Fruit fly (Drosophila melanogaster) whole organism, prepupa: ENCODE data around the gene GatB.

Source experiments
- CG10631 ChIP-seq: fragments of 200-800 bp; sonication (Bioruptor generic); optimal IDR thresholded peaks from 2 replicates; lab custom pipeline; 2016; ENCODE audit warnings: missing biosample characterization, missing genetic modification characterization
- CG11762 ChIP-seq: fragments of 200-800 bp; sonication (Bioruptor generic); optimal IDR thresholded peaks from 3 replicates; lab custom pipeline; 2016; ENCODE audit warnings: missing biosample characterization, missing genetic modification characterization; ENCODE audit not compliant: insufficient read depth
- CG3032 ChIP-seq: fragments of 200-800 bp; optimal IDR thresholded peaks from 2 replicates; lab custom pipeline; 2019; ENCODE audit warnings: missing biosample characterization, mild to moderate bottlenecking, missing genetic modification characterization, moderate library complexity
- CG32006 ChIP-seq: fragments of 200-800 bp; sonication (Bioruptor generic); optimal IDR thresholded peaks from 3 replicates; lab custom pipeline; 2017; ENCODE audit warnings: missing biosample characterization, mild to moderate bottlenecking, missing genetic modification characterization
- CG34406 ChIP-seq: fragments of 200-800 bp; sonication (Bioruptor generic); optimal IDR thresholded peaks from 3 replicates; lab custom pipeline; 2016; ENCODE audit warnings: missing biosample characterization, missing genetic modification characterization
- CG3919 ChIP-seq: fragments of 200-800 bp; sonication (Bioruptor generic); optimal IDR thresholded peaks from 3 replicates; lab custom pipeline; 2016; ENCODE audit warnings: missing biosample characterization, missing genetic modification characterization
- CG6276 ChIP-seq: fragments of 200-800 bp; sonication (Bioruptor generic); optimal IDR thresholded peaks from 2 replicates; lab custom pipeline; 2017; ENCODE audit warnings: missing biosample characterization, mild to moderate bottlenecking, missing genetic modification characterization
- CG6792 ChIP-seq: fragments of 200-800 bp; sonication (Bioruptor generic); optimal IDR thresholded peaks from 3 replicates; lab custom pipeline; 2016; ENCODE audit warnings: missing biosample characterization, missing genetic modification characterization
- CG6854 ChIP-seq: fragments of 200-800 bp; sonication (Bioruptor generic); optimal IDR thresholded peaks from 2 replicates; lab custom pipeline; 2017; ENCODE audit warnings: missing biosample characterization, mild to moderate bottlenecking, missing genetic modification characterization
- CG8119 ChIP-seq: fragments of 200-800 bp; sonication (Bioruptor generic); IDR thresholded peaks from 3 replicates; pipeline ENCODE4 v1.3.6; 2022; ENCODE audit warnings: missing biosample characterization, missing genetic modification characterization
- Eip75B ChIP-seq: fragments of 200-800 bp; sonication (Bioruptor generic); optimal IDR thresholded peaks from 3 replicates; lab custom pipeline; 2016; ENCODE audit warnings: missing biosample characterization, missing genetic modification characterization
- Eip93F ChIP-seq: fragments of 200-800 bp; sonication (Bioruptor generic); optimal IDR thresholded peaks from 2 replicates; lab custom pipeline; 2016; ENCODE audit warnings: missing biosample characterization, mild to moderate bottlenecking, missing genetic modification characterization
- Ets21C ChIP-seq: fragments of 200-800 bp; sonication (Bioruptor generic); optimal IDR thresholded peaks from 3 replicates; lab custom pipeline; 2016; ENCODE audit warnings: missing biosample characterization, missing genetic modification characterization
- Gug ChIP-seq: fragments of 200-800 bp; sonication (Bioruptor generic); IDR thresholded peaks from 2 replicates; pipeline ENCODE4 v1.3.6; 2022; ENCODE audit warnings: missing biosample characterization, missing genetic modification characterization
- OdsH ChIP-seq: fragments of 200-800 bp; sonication (Bioruptor generic); optimal IDR thresholded peaks from 3 replicates; lab custom pipeline; 2016; ENCODE audit warnings: missing biosample characterization, missing genetic modification characterization
- Smox ChIP-seq: fragments of 200-800 bp; sonication (Bioruptor generic); optimal IDR thresholded peaks from 3 replicates; lab custom pipeline; 2016; ENCODE audit warnings: missing biosample characterization, missing genetic modification characterization
- Sox102F ChIP-seq: fragments of 200-800 bp; sonication (Bioruptor generic); optimal IDR thresholded peaks from 2 replicates; lab custom pipeline; 2016; ENCODE audit warnings: missing biosample characterization, mild to moderate bottlenecking, missing genetic modification characterization
- dac ChIP-seq: fragments of 200-800 bp; sonication (Bioruptor generic); optimal IDR thresholded peaks from 2 replicates; lab custom pipeline; 2017; ENCODE audit warnings: missing biosample characterization, mild to moderate bottlenecking, missing genetic modification characterization
- eg ChIP-seq: fragments of 200-800 bp; sonication (Bioruptor generic); IDR thresholded peaks from 3 replicates; pipeline ENCODE4 v1.3.6; 2022; ENCODE audit warnings: missing biosample characterization, missing genetic modification characterization
- esn ChIP-seq: fragments of 200-800 bp; sonication (Bioruptor generic); optimal IDR thresholded peaks from 2 replicates; lab custom pipeline; 2016; ENCODE audit warnings: missing biosample characterization, mild to moderate bottlenecking, missing genetic modification characterization, moderate library complexity
- fd85E ChIP-seq: fragments of 200-800 bp; sonication (Bioruptor generic); optimal IDR thresholded peaks from 3 replicates; lab custom pipeline; 2016; ENCODE audit warnings: missing biosample characterization, missing genetic modification characterization
- fkh ChIP-seq: fragments of 200-800 bp; sonication (Bioruptor generic); optimal IDR thresholded peaks from 3 replicates; lab custom pipeline; 2017; ENCODE audit warnings: missing biosample characterization, mild to moderate bottlenecking, missing genetic modification characterization, moderate library complexity
- lz ChIP-seq: fragments of 200-800 bp; sonication (Bioruptor generic); optimal IDR thresholded peaks from 3 replicates; lab custom pipeline; 2016; ENCODE audit warnings: missing biosample characterization, missing genetic modification characterization
- svp ChIP-seq: fragments of 200-800 bp; sonication (Bioruptor generic); peaks from one replicate; lab custom pipeline; 2016; ENCODE audit warnings: missing biosample characterization, missing genetic modification characterization
- topi ChIP-seq: fragments of 200-800 bp; sonication (Bioruptor generic); optimal IDR thresholded peaks from 3 replicates; lab custom pipeline; 2016; ENCODE audit warnings: missing biosample characterization, missing genetic modification characterization
- vri ChIP-seq: fragments of 200-800 bp; sonication (Bioruptor generic); optimal IDR thresholded peaks from 3 replicates; lab custom pipeline; 2016; ENCODE audit warnings: missing biosample characterization, mild to moderate bottlenecking, missing genetic modification characterization

GatB gene

dm6 chr3R:24141013-24141592 is 11.0 kb upstream of the GatB start, which contains the start of gene Kal1 (continued):
- TF ChIP-seq Smox (GFP tag; lab: Kevin White, UChicago) (peak; percentile 93), Gug (GFP tag; lab: Robert Waterston, UW) (peak; percentile 96), Ets21C (GFP tag; lab: Kevin White, UChicago) (peak; percentile 76), vri (GFP tag; lab: Kevin White, UChicago) (peak; percentile 96), fd85E (GFP tag; lab: Kevin White, UChicago) (peak; percentile 92), Eip93F (GFP tag; lab: Kevin White, UChicago) (peak; percentile 97), lz (GFP tag; lab: Kevin White, UChicago) (peak; percentile 91), Eip75B (GFP tag; lab: Kevin White, UChicago) (peak; percentile 95), CG6276 (GFP tag; lab: Kevin White, UChicago) (peak; percentile 96), Sox102F (GFP tag; lab: Kevin White, UChicago) (peak; percentile 96), CG10631 (GFP tag; lab: Kevin White, UChicago) (peak; percentile 97), CG6792 (GFP tag; lab: Kevin White, UChicago) (peak; percentile 99), CG3032 (tag; lab: Kevin White, UChicago) (peak; percentile 98), eg (GFP tag; lab: Robert Waterston, UW) (peak; percentile 97), topi (peak; percentile 93), svp (GFP tag; lab: Kevin White, UChicago) (peak; percentile 98), CG34406 (GFP tag; lab: Kevin White, UChicago) (peak; percentile 99), CG8119 (peak; percentile 99), OdsH (GFP tag; lab: Kevin White, UChicago) (peak; percentile 97), CG11762 (GFP tag; lab: Kevin White, UChicago) (peak; percentile 96)

- TF ChIP-seq CG6854 (GFP tag; lab: Kevin White, UChicago) (no peak), svp (GFP tag; lab: Kevin White, UChicago) (peak; percentile 98)
- TF ChIP-seq, all 60 proteins: peak for 1
These were observed 9.6 kb upstream of the GatB start for dm6 chr3R:24139646-24140130.

dm6 chr3R:24138478-24139455 is 8.7 kb upstream of the GatB start:
- no peak for TF ChIP-seq dac (GFP tag; lab: Kevin White, UChicago)
- peak; percentile 28 for TF ChIP-seq vri (GFP tag; lab: Kevin White, UChicago)
- no peak for TF ChIP-seq CG3919 (GFP tag; lab: Kevin White, UChicago)
- no peak for TF ChIP-seq Smox (GFP tag; lab: Kevin White, UChicago)
- TF ChIP-seq fkh (GFP tag; lab: Kevin White, UChicago), result peak; percentile 55
- no peak for TF ChIP-seq CG6854 (GFP tag; lab: Kevin White, UChicago)
- peak; percentile 63 for TF ChIP-seq svp (GFP tag; lab: Kevin White, UChicago)

- TF ChIP-seq svp (GFP tag; lab: Kevin White, UChicago) (peak; percentile 96), CG32006 (GFP tag; lab: Kevin White, UChicago) (no peak), vri (GFP tag; lab: Kevin White, UChicago) (peak; percentile 22), CG8119 (no peak)
These were observed 7.4 kb upstream of the GatB start, which contains the start of gene Npc2f for dm6 chr3R:24137311-24137945. Gene Npc2f (plus strand): TSS chr3R:24137895.

dm6 chr3R:24134580-24134979 is 4.5 kb upstream of the GatB start, which contains the start of gene Sec10:
Gene Sec10 (plus strand): TSS chr3R:24134831.
- no peak for TF ChIP-seq CG8119
- peak; percentile 11 for TF ChIP-seq esn
- peak; percentile 34 for TF ChIP-seq CG6854 (GFP tag; lab: Kevin White, UChicago)
- peak; percentile 95 for TF ChIP-seq fkh (GFP tag; lab: Kevin White, UChicago)
- TF ChIP-seq CG3919 (GFP tag; lab: Kevin White, UChicago), result no peak
- TF ChIP-seq, all 60 proteins: peak for 3
